Worm (Caenorhabditis elegans): ENCODE measurements around the gene col-140.

col-140 gene

ce11 chrV:5792031-5792430 lies 44.6 kb downstream of the col-140 start, which contains the start of gene ZC250.2:
TSS of gene ZC250.2 (plus strand) at chrV:5792331.
- TF ChIP-seq rcor-1 (GFP tag; IDR thresholded peaks at IDR 0.05) (no peak), hsf-1 (GFP tag; IDR thresholded peaks at IDR 0.05) (0 out of 2 replicates have a peak, but pooled peaks have one; percentile 27)

ce11 chrV:5790497-5791280 lies 45.9 kb downstream of the col-140 start, which contains the start of the genes nhr-142 and F44E7.9:
TSS of gene nhr-142 (minus strand) at chrV:5790553.
TSS of gene F44E7.9 (plus strand) at chrV:5791230.
- TF ChIP-seq C17E4.6 (GFP tag; IDR thresholded peaks at IDR 0.05): 0 out of 2 replicates have a peak, but pooled peaks have one; percentile 22
- no peak for TF ChIP-seq ets-4 (GFP tag; optimal IDR thresholded peaks at IDR 0.05)
- peak; percentile 59 for TF ChIP-seq somi-1 (GFP tag; optimal IDR thresholded peaks at IDR 0.05)
- TF ChIP-seq B0261.1 (tag; optimal IDR thresholded peaks at IDR 0.05): no peak
- TF ChIP-seq egl-18 (GFP tag; IDR thresholded peaks at IDR 0.05): no peak
- no peak for TF ChIP-seq nfya-2 (GFP tag; IDR thresholded peaks at IDR 0.05)
- TF ChIP-seq F52B5.7 (tag; optimal IDR thresholded peaks at IDR 0.05): no peak
- TF ChIP-seq T26A5.8 (tag; optimal IDR thresholded peaks at IDR 0.05): no peak
- peak; percentile 76 for TF ChIP-seq D2030.7 (GFP tag; IDR thresholded peaks at IDR 0.05)
- TF ChIP-seq nfyb-1 (GFP tag; IDR thresholded peaks at IDR 0.05): peak; percentile 63; the same call in 1 of the 2 replicates
- TF ChIP-seq F23B12.7 (tag; optimal IDR thresholded peaks at IDR 0.05; ENCODE audit: insufficient read depth): peak; percentile 65
- TF ChIP-seq F49E8.2 (tag; optimal IDR thresholded peaks at IDR 0.05; ENCODE audit: insufficient read depth): peak; percentile 42
- peak; percentile 67; the same call in 1 of the 2 replicates for TF ChIP-seq let-526 (GFP tag; IDR thresholded peaks at IDR 0.05)
- TF ChIP-seq aptf-2 (GFP tag; conservative IDR thresholded peaks at IDR 0.05): no peak
- no peak for TF ChIP-seq bed-2 (GFP tag; IDR thresholded peaks at IDR 0.05)
- peak; percentile 54 for TF ChIP-seq ceh-91 (GFP tag; IDR thresholded peaks at IDR 0.05)
- no peak for TF ChIP-seq Y79H2A.3 (GFP tag; conservative IDR thresholded peaks at IDR 0.05)
- no peak for TF ChIP-seq hrde-1 (tag; optimal IDR thresholded peaks at IDR 0.05; ENCODE audit: borderline replicate concordance)
- no peak for TF ChIP-seq dpff-1 (tag; optimal IDR thresholded peaks at IDR 0.05)
- no peak for TF ChIP-seq snpc-1.1 (tag; optimal IDR thresholded peaks at IDR 0.05; ENCODE audit: insufficient read depth)
- peak; percentile 77 for TF ChIP-seq ceh-27 (GFP tag; optimal IDR thresholded peaks at IDR 0.05)
- TF ChIP-seq lin-26 (GFP tag; IDR thresholded peaks at IDR 0.05): no peak
- TF ChIP-seq attf-6 (GFP tag; IDR thresholded peaks at IDR 0.05): no peak
- TF ChIP-seq mcd-1 (GFP tag; IDR thresholded peaks at IDR 0.05): peak; percentile 87
- no peak for TF ChIP-seq F57A8.1 (GFP tag; optimal IDR thresholded peaks at IDR 0.05)
- TF ChIP-seq B0336.3 (GFP tag; IDR thresholded peaks at IDR 0.05): peak; percentile 71
- TF ChIP-seq tlf-1 (GFP tag; optimal IDR thresholded peaks at IDR 0.05): peak; percentile 78
- TF ChIP-seq sptf-2 (GFP tag; optimal IDR thresholded peaks at IDR 0.05): no peak
- TF ChIP-seq B0019.2 (GFP tag; conservative IDR thresholded peaks at IDR 0.05): no peak
- TF ChIP-seq lag-1 (GFP tag; IDR thresholded peaks at IDR 0.05): no peak
- peak; percentile 58 for TF ChIP-seq hmg-1.2 (GFP tag; IDR thresholded peaks at IDR 0.05)
- peak; percentile 30; the same call in 1 of the 2 replicates for TF ChIP-seq ekl-4 (GFP tag; IDR thresholded peaks at IDR 0.05)
- TF ChIP-seq unc-130 (GFP tag; optimal IDR thresholded peaks at IDR 0.05): peak; percentile 40
- no peak for TF ChIP-seq fkh-3 (tag; optimal IDR thresholded peaks at IDR 0.05)
- peak; percentile 52 for TF ChIP-seq him-1 (tag; optimal IDR thresholded peaks at IDR 0.05)
- TF ChIP-seq egl-44 (GFP tag; IDR thresholded peaks at IDR 0.05): peak; percentile 48; the same call in 1 of the 2 replicates
- no peak for TF ChIP-seq sdz-38 (tag; optimal IDR thresholded peaks at IDR 0.05)
- no peak for TF ChIP-seq zfh-2 (GFP tag; conservative IDR thresholded peaks at IDR 0.05)
- no peak for TF ChIP-seq pha-4 (tag; optimal IDR thresholded peaks at IDR 0.05)
- TF ChIP-seq chd-7 (tag; optimal IDR thresholded peaks at IDR 0.05): peak; percentile 22
- no peak for TF ChIP-seq nhr-179 (tag; optimal IDR thresholded peaks at IDR 0.05)
- TF ChIP-seq lsl-1 (GFP tag; optimal IDR thresholded peaks at IDR 0.05): peak; percentile 73
- TF ChIP-seq lin-40 (tag; optimal IDR thresholded peaks at IDR 0.05): peak; percentile 89

Measured in whole organism, young adult.